Fruit fly (Drosophila melanogaster): ENCODE measurements around the gene CG13622.

DNA sequence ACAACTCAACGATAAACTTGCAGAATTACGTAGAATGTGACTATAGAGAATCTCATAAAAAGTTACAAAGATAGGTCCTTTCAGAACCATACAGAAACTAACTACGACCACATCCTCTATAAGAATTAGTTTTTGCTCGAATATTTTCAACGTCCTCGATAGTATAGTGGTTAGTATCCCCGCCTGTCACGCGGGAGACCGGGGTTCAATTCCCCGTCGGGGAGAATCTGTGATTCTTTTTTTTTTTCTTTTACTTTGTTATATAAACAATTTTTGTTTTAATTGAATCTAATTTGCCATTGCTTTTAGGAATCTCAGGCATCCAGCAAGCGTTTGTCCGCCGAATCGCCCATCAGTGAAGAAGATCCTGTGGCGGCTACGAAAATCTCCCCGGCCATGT lies 31.7 kb upstream of the CG13622 start:
- TF ChIP-seq Smox (GFP tag; optimal IDR thresholded peaks at IDR 0.05) (no peak), ss (GFP tag; optimal IDR thresholded peaks at IDR 0.05) (no peak), CG31627 (GFP tag; optimal IDR thresholded peaks at IDR 0.05) (no peak), CG16779 (tag; optimal IDR thresholded peaks at IDR 0.05) (no peak), Hr39 (GFP tag; optimal IDR thresholded peaks at IDR 0.05) (no peak), CG11762 (GFP tag; optimal IDR thresholded peaks at IDR 0.05; ENCODE audit: insufficient read depth) (no peak), CG9139 (GFP tag; optimal IDR thresholded peaks at IDR 0.05) (no peak), fd59A (GFP tag; optimal IDR thresholded peaks at IDR 0.05) (no peak)
